Worm (Caenorhabditis elegans): Measurements from ENCODE around the gene C32B5.13.

Gene C32B5.13

ce11 chrII:948091-948490 lies 13.8 kb downstream of the C32B5.13 start, which contains the start of gene fbxc-32:
Gene fbxc-32, minus strand, starts transcription at chrII:948191.
- TF ChIP-seq ztf-11 (tag; optimal IDR thresholded peaks at IDR 0.05) (no peak), sea-2 (GFP tag; optimal IDR thresholded peaks at IDR 0.05) (no peak), skn-1 (tag; optimal IDR thresholded peaks at IDR 0.05) (no peak), ztf-4 (tag; optimal IDR thresholded peaks at IDR 0.05) (no peak), nhr-23 (tag; optimal IDR thresholded peaks at IDR 0.05) (no peak), ceh-82 (tag; optimal IDR thresholded peaks at IDR 0.05) (no peak), fkh-10 (GFP tag; optimal IDR thresholded peaks at IDR 0.05) (no peak), fos-1 (tag; optimal IDR thresholded peaks at IDR 0.05) (no peak), nhr-11 (tag; optimal IDR thresholded peaks at IDR 0.05) (no peak), tbx-2 (tag; optimal IDR thresholded peaks at IDR 0.05) (no peak), snpc-4 (tag; optimal IDR thresholded peaks at IDR 0.05) (no peak), elt-3 (tag; optimal IDR thresholded peaks at IDR 0.05) (no peak), nhr-28 (tag; optimal IDR thresholded peaks at IDR 0.05) (no peak), elt-2 (tag; optimal IDR thresholded peaks at IDR 0.05) (no peak), R02D3.7 (tag; optimal IDR thresholded peaks at IDR 0.05) (no peak), pha-4 (tag; optimal IDR thresholded peaks at IDR 0.05) (no peak), nhr-77 (tag; optimal IDR thresholded peaks at IDR 0.05) (no peak)

- TF ChIP-seq mml-1 (tag; optimal IDR thresholded peaks at IDR 0.05) (no peak), elt-2 (tag; optimal IDR thresholded peaks at IDR 0.05) (peak; percentile 81), pqm-1 (tag; optimal IDR thresholded peaks at IDR 0.05) (peak; percentile 76)
These were observed 18.1 kb downstream of the C32B5.13 start, which contains the start of gene clec-43 for ce11 chrII:943773-944172. Gene clec-43, plus strand, starts transcription at chrII:944066.

DNA sequence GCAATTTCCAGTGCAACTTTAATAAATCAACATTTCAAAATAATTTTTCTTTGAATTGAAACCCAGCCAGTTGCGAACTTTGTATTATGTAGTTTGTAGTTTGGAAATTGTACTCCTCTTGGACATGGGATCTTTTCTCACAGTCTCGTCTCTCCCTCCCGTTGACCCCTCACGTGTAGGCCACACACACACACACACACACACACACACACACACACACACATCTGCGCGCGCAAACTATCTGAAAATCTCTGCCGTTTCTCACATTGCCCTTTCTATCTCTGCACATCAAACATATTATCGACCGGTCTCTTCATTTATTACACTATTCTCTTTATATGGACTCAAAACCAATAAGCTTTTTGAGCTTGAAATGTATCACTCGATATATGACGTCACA lies 21.1 kb downstream of the C32B5.13 start, which contains the start of gene fbxc-36:
Gene fbxc-36 (plus strand): TSS at position 205 of the 400 bp plus-strand sequence.
- TF ChIP-seq nhr-76 (tag; optimal IDR thresholded peaks at IDR 0.05) (no peak), lin-15B (tag; optimal IDR thresholded peaks at IDR 0.05) (no peak), nhr-25 (tag; optimal IDR thresholded peaks at IDR 0.05) (no peak), nhr-11 (tag; optimal IDR thresholded peaks at IDR 0.05) (no peak), elt-2 (tag; optimal IDR thresholded peaks at IDR 0.05) (no peak), ZK546.5 (tag; optimal IDR thresholded peaks at IDR 0.05) (no peak), R02D3.7 (tag; optimal IDR thresholded peaks at IDR 0.05) (no peak)

ce11 chrII:938549-938948 lies 23.3 kb downstream of the C32B5.13 start, which contains the start of gene R07C3.3:
Gene R07C3.3, plus strand, starts transcription at chrII:938849.
- TF ChIP-seq nhr-12 (tag; optimal IDR thresholded peaks at IDR 0.05) (no peak), nhr-25 (tag; optimal IDR thresholded peaks at IDR 0.05) (no peak), ama-1 (optimal IDR thresholded peaks at IDR 0.05) (no peak), unc-39 (tag; optimal IDR thresholded peaks at IDR 0.05) (no peak), lin-15B (tag; optimal IDR thresholded peaks at IDR 0.05) (no peak), lsy-12 (tag; optimal IDR thresholded peaks at IDR 0.05) (no peak), nfya-1 (tag; optimal IDR thresholded peaks at IDR 0.05; ENCODE audit: insufficient read depth) (no peak), nhr-23 (tag; optimal IDR thresholded peaks at IDR 0.05) (no peak), pqm-1 (tag; optimal IDR thresholded peaks at IDR 0.05) (no peak), nhr-76 (tag; optimal IDR thresholded peaks at IDR 0.05) (no peak), pha-4 (tag; optimal IDR thresholded peaks at IDR 0.05) (no peak), nhr-67 (tag; optimal IDR thresholded peaks at IDR 0.05) (no peak), lin-39 (tag; optimal IDR thresholded peaks at IDR 0.05) (no peak)

DNA sequence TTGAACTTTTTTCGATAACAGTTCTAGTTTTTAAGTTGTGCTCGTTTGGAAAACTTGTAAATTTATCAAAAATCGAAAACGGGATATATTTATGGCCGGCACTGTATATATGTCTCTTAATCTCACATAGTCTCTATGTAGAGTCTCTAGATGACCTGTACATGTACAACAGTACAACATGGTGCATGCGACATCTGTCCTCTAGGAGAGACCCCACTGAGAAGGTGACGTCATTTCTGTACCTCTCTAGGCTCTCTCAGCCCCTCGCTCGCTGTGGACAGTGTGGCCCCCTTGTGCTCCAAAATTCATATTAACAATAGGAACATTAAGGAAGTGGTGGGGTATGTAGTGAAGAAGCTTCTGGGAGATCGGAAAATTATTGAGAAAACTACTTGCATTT lies 24.6 kb downstream of the C32B5.13 start:
- no peak for TF ChIP-seq pha-4 (tag; optimal IDR thresholded peaks at IDR 0.05)

- TF ChIP-seq eor-1 (tag; optimal IDR thresholded peaks at IDR 0.05) = no peak
- TF ChIP-seq nhr-77 (tag; optimal IDR thresholded peaks at IDR 0.05) = no peak
- no peak for TF ChIP-seq R02D3.7 (tag; optimal IDR thresholded peaks at IDR 0.05)
- no peak for TF ChIP-seq ztf-11 (tag; optimal IDR thresholded peaks at IDR 0.05)
- TF ChIP-seq nhr-23 (tag; optimal IDR thresholded peaks at IDR 0.05) = no peak
- no peak for TF ChIP-seq ceh-82 (tag; optimal IDR thresholded peaks at IDR 0.05)
- no peak for TF ChIP-seq nhr-12 (tag; optimal IDR thresholded peaks at IDR 0.05)
- no peak for TF ChIP-seq elt-2 (tag; optimal IDR thresholded peaks at IDR 0.05)
- TF ChIP-seq daf-12 (tag; optimal IDR thresholded peaks at IDR 0.05) = no peak
These were observed 29.1 kb downstream of the C32B5.13 start, which contains the start of gene acs-15 for ce11 chrII:932718-933117. Gene acs-15, plus strand, starts transcription at chrII:933018.
